Fruit fly (Drosophila melanogaster) whole organism, prepupa: Measurements from ENCODE around the gene lz.
A peak's percentile ranks its signal among the peaks of the same experiment; 100 is the strongest.

ENCODE experiments used
- Blimp-1 ChIP-seq: fragments of 200-800 bp; sonication (Bioruptor generic); optimal IDR thresholded peaks from 3 replicates; lab custom pipeline; 2017; ENCODE audit warnings: missing biosample characterization, missing genetic modification characterization, mild to moderate bottlenecking, moderate library complexity, missing genetic modification reagents
- CG10631 ChIP-seq: fragments of 200-800 bp; sonication (Bioruptor generic); optimal IDR thresholded peaks from 2 replicates; lab custom pipeline; 2016; ENCODE audit warnings: missing biosample characterization, missing genetic modification characterization
- CG10669 ChIP-seq: fragments of 200-800 bp; sonication (Bioruptor generic); optimal IDR thresholded peaks from 3 replicates; lab custom pipeline; 2018; ENCODE audit warnings: missing biosample characterization, mild to moderate bottlenecking, missing genetic modification characterization, moderate library complexity
- CG11294 ChIP-seq: fragments of 200-800 bp; sonication (Bioruptor generic); IDR thresholded peaks from 2 replicates; pipeline ENCODE4 v1.3.6; 2022; ENCODE audit warnings: missing biosample characterization, missing genetic modification characterization
- CG11762 ChIP-seq: fragments of 200-800 bp; sonication (Bioruptor generic); optimal IDR thresholded peaks from 3 replicates; lab custom pipeline; 2016; ENCODE audit warnings: missing biosample characterization, missing genetic modification characterization; ENCODE audit not compliant: insufficient read depth
- CG15336 ChIP-seq: fragments of 200-800 bp; sonication (Bioruptor generic); IDR thresholded peaks from 2 replicates; pipeline ENCODE4 v1.3.6; 2022; ENCODE audit warnings: missing biosample characterization, missing genetic modification characterization
- CG1621 ChIP-seq: fragments of 200-800 bp; sonication (Bioruptor generic); optimal IDR thresholded peaks from 3 replicates; lab custom pipeline; 2018; ENCODE audit warnings: missing biosample characterization, mild to moderate bottlenecking, missing genetic modification characterization
- CG32006 ChIP-seq: fragments of 200-800 bp; sonication (Bioruptor generic); optimal IDR thresholded peaks from 3 replicates; lab custom pipeline; 2017; ENCODE audit warnings: missing biosample characterization, mild to moderate bottlenecking, missing genetic modification characterization
- CG34406 ChIP-seq: fragments of 200-800 bp; sonication (Bioruptor generic); optimal IDR thresholded peaks from 3 replicates; lab custom pipeline; 2016; ENCODE audit warnings: missing biosample characterization, missing genetic modification characterization
- CG3919 ChIP-seq: fragments of 200-800 bp; sonication (Bioruptor generic); optimal IDR thresholded peaks from 3 replicates; lab custom pipeline; 2016; ENCODE audit warnings: missing biosample characterization, missing genetic modification characterization
- CG4318 ChIP-seq: fragments of 200-800 bp; sonication (Bioruptor generic); optimal IDR thresholded peaks from 3 replicates; lab custom pipeline; 2017; ENCODE audit warnings: missing biosample characterization, mild to moderate bottlenecking, missing genetic modification characterization
- CG6276 ChIP-seq: fragments of 200-800 bp; sonication (Bioruptor generic); optimal IDR thresholded peaks from 2 replicates; lab custom pipeline; 2017; ENCODE audit warnings: missing biosample characterization, mild to moderate bottlenecking, missing genetic modification characterization
- CG6792 ChIP-seq: fragments of 200-800 bp; sonication (Bioruptor generic); optimal IDR thresholded peaks from 3 replicates; lab custom pipeline; 2016; ENCODE audit warnings: missing biosample characterization, missing genetic modification characterization
- CG6808 ChIP-seq: fragments of 200-800 bp; sonication (Bioruptor generic); optimal IDR thresholded peaks from 3 replicates; lab custom pipeline; 2017; ENCODE audit warnings: missing biosample characterization, missing genetic modification characterization, mild to moderate bottlenecking, moderate library complexity, missing genetic modification reagents
- CG6854 ChIP-seq: fragments of 200-800 bp; sonication (Bioruptor generic); optimal IDR thresholded peaks from 2 replicates; lab custom pipeline; 2017; ENCODE audit warnings: missing biosample characterization, mild to moderate bottlenecking, missing genetic modification characterization
- CG7368 ChIP-seq: fragments of 200-800 bp; sonication (Bioruptor generic); optimal IDR thresholded peaks from 3 replicates; lab custom pipeline; 2016; ENCODE audit warnings: missing biosample characterization, missing genetic modification characterization
- CG8119 ChIP-seq: fragments of 200-800 bp; sonication (Bioruptor generic); IDR thresholded peaks from 3 replicates; pipeline ENCODE4 v1.3.6; 2022; ENCODE audit warnings: missing biosample characterization, missing genetic modification characterization
- CG8632 ChIP-seq: fragments of 200-800 bp; sonication (Bioruptor generic); optimal IDR thresholded peaks from 3 replicates; lab custom pipeline; 2016; ENCODE audit warnings: missing biosample characterization, missing genetic modification characterization
- Eip75B ChIP-seq: fragments of 200-800 bp; sonication (Bioruptor generic); optimal IDR thresholded peaks from 3 replicates; lab custom pipeline; 2016; ENCODE audit warnings: missing biosample characterization, missing genetic modification characterization
- Eip93F ChIP-seq: fragments of 200-800 bp; sonication (Bioruptor generic); optimal IDR thresholded peaks from 2 replicates; lab custom pipeline; 2016; ENCODE audit warnings: missing biosample characterization, mild to moderate bottlenecking, missing genetic modification characterization
- Ets21C ChIP-seq: fragments of 200-800 bp; sonication (Bioruptor generic); optimal IDR thresholded peaks from 3 replicates; lab custom pipeline; 2016; ENCODE audit warnings: missing biosample characterization, missing genetic modification characterization
- Ets96B ChIP-seq: fragments of 200-800 bp; optimal IDR thresholded peaks from 2 replicates; lab custom pipeline; 2019; ENCODE audit warnings: missing biosample characterization, mild to moderate bottlenecking, missing genetic modification characterization, moderate library complexity
- Gug ChIP-seq: fragments of 200-800 bp; sonication (Bioruptor generic); IDR thresholded peaks from 2 replicates; pipeline ENCODE4 v1.3.6; 2022; ENCODE audit warnings: missing biosample characterization, missing genetic modification characterization
- Hr39 ChIP-seq: fragments of 200-800 bp; sonication (Bioruptor generic); optimal IDR thresholded peaks from 2 replicates; lab custom pipeline; 2016; ENCODE audit warnings: missing biosample characterization, missing genetic modification characterization
- Hr4 ChIP-seq: fragments of 200-800 bp; sonication (Bioruptor generic); optimal IDR thresholded peaks from 3 replicates; lab custom pipeline; 2016; ENCODE audit warnings: missing biosample characterization, missing genetic modification characterization
- Lpt ChIP-seq: fragments of 200-800 bp; sonication (Bioruptor generic); optimal IDR thresholded peaks from 3 replicates; lab custom pipeline; 2016; ENCODE audit warnings: missing biosample characterization, missing genetic modification characterization
- Met ChIP-seq: fragments of 200-800 bp; sonication (Bioruptor generic); optimal IDR thresholded peaks from 3 replicates; lab custom pipeline; 2016; ENCODE audit warnings: missing biosample characterization, missing genetic modification characterization
- OdsH ChIP-seq: fragments of 200-800 bp; sonication (Bioruptor generic); optimal IDR thresholded peaks from 3 replicates; lab custom pipeline; 2016; ENCODE audit warnings: missing biosample characterization, missing genetic modification characterization
- Smox ChIP-seq: fragments of 200-800 bp; sonication (Bioruptor generic); optimal IDR thresholded peaks from 3 replicates; lab custom pipeline; 2016; ENCODE audit warnings: missing biosample characterization, missing genetic modification characterization
- Sox102F ChIP-seq: fragments of 200-800 bp; sonication (Bioruptor generic); optimal IDR thresholded peaks from 2 replicates; lab custom pipeline; 2016; ENCODE audit warnings: missing biosample characterization, mild to moderate bottlenecking, missing genetic modification characterization
- achi ChIP-seq: fragments of 200-800 bp; sonication (Bioruptor generic); optimal IDR thresholded peaks from 3 replicates; lab custom pipeline; 2016; ENCODE audit warnings: missing biosample characterization, missing genetic modification characterization
- acj6 ChIP-seq: fragments of 200-800 bp; sonication (Bioruptor generic); optimal IDR thresholded peaks from 3 replicates; lab custom pipeline; 2016; ENCODE audit warnings: missing biosample characterization, missing genetic modification characterization
- cyc ChIP-seq: fragments of 200-800 bp; sonication (Bioruptor generic); optimal IDR thresholded peaks from 3 replicates; lab custom pipeline; 2016; ENCODE audit warnings: missing biosample characterization, missing genetic modification characterization
- dac ChIP-seq: fragments of 200-800 bp; sonication (Bioruptor generic); optimal IDR thresholded peaks from 2 replicates; lab custom pipeline; 2017; ENCODE audit warnings: missing biosample characterization, mild to moderate bottlenecking, missing genetic modification characterization
- dsx ChIP-seq: fragments of 200-800 bp; optimal IDR thresholded peaks from 3 replicates; lab custom pipeline; 2019; ENCODE audit warnings: missing biosample characterization, mild to moderate bottlenecking, missing genetic modification characterization, moderate library complexity; ENCODE audit not compliant: poor library complexity, severe bottlenecking
- esn ChIP-seq: fragments of 200-800 bp; sonication (Bioruptor generic); optimal IDR thresholded peaks from 2 replicates; lab custom pipeline; 2016; ENCODE audit warnings: missing biosample characterization, mild to moderate bottlenecking, missing genetic modification characterization, moderate library complexity
- fd59A ChIP-seq: fragments of 200-800 bp; sonication (Bioruptor generic); optimal IDR thresholded peaks from 2 replicates; lab custom pipeline; 2017; ENCODE audit warnings: missing biosample characterization, mild to moderate bottlenecking, missing genetic modification characterization, missing genetic modification reagents
- lz ChIP-seq: fragments of 200-800 bp; sonication (Bioruptor generic); optimal IDR thresholded peaks from 3 replicates; lab custom pipeline; 2016; ENCODE audit warnings: missing biosample characterization, missing genetic modification characterization
- net ChIP-seq: fragments of 200-800 bp; sonication (Bioruptor generic); optimal IDR thresholded peaks from 3 replicates; lab custom pipeline; 2016; ENCODE audit warnings: missing biosample characterization, missing genetic modification characterization
- pdm3 ChIP-seq: fragments of 200-800 bp; sonication (Bioruptor generic); optimal IDR thresholded peaks from 3 replicates; lab custom pipeline; 2016; ENCODE audit warnings: missing biosample characterization, missing genetic modification characterization
- salr ChIP-seq, 2 experiments: fragments of 200-800 bp; sonication (Bioruptor generic); optimal IDR thresholded peaks; 3 replicates each; lab custom pipeline; 2016 to 2018; ENCODE audit warnings: missing biosample characterization in 2 of 2, missing genetic modification characterization in 2 of 2, mild to moderate bottlenecking in 1 of 2
- spab ChIP-seq: fragments of 200-800 bp; sonication (Bioruptor generic); optimal IDR thresholded peaks from 2 replicates; lab custom pipeline; 2017; ENCODE audit warnings: missing biosample characterization, mild to moderate bottlenecking, missing genetic modification characterization, missing genetic modification reagents
- ss ChIP-seq, 2 experiments: fragments of 200-800 bp; sonication (Bioruptor generic); optimal IDR thresholded peaks; 2 replicates in 1 of 2; 3 replicates in 1 of 2; lab custom pipeline; 2017 to 2018; ENCODE audit warnings: mild to moderate bottlenecking in 2 of 2, missing biosample characterization in 2 of 2, missing genetic modification characterization in 2 of 2, moderate library complexity in 1 of 2
- topi ChIP-seq: fragments of 200-800 bp; sonication (Bioruptor generic); optimal IDR thresholded peaks from 3 replicates; lab custom pipeline; 2016; ENCODE audit warnings: missing biosample characterization, missing genetic modification characterization
- vri ChIP-seq: fragments of 200-800 bp; sonication (Bioruptor generic); optimal IDR thresholded peaks from 3 replicates; lab custom pipeline; 2016; ENCODE audit warnings: missing biosample characterization, mild to moderate bottlenecking, missing genetic modification characterization

lz gene

dm6 chrX:9350309-9350708 is 65.9 kb downstream of the lz start (continued):
- TF ChIP-seq CG3919 (GFP tag; lab: Kevin White, UChicago) = no peak
- TF ChIP-seq Blimp-1 (GFP tag; lab: Kevin White, UChicago) = no peak
- TF ChIP-seq Gug = no peak
- no peak for TF ChIP-seq CG8632
- no peak for TF ChIP-seq CG7368
- TF ChIP-seq esn (GFP tag; lab: Kevin White, UChicago) = no peak
- peak; percentile 40 for TF ChIP-seq Hr4 (GFP tag; lab: Kevin White, UChicago)
- no peak for TF ChIP-seq CG34406 (GFP tag; lab: Kevin White, UChicago)
- TF ChIP-seq net (GFP tag; lab: Kevin White, UChicago) = no peak
- TF ChIP-seq salr (GFP tag; optimal IDR thresholded peaks at IDR 0.05; lab: Kevin White, UChicago) = no peak
- TF ChIP-seq CG6276 (GFP tag; lab: Kevin White, UChicago) = peak; percentile 33
- no peak for TF ChIP-seq fd59A
- no peak for TF ChIP-seq OdsH
- TF ChIP-seq Met (GFP tag; lab: Kevin White, UChicago) = no peak
- TF ChIP-seq topi (GFP tag; lab: Kevin White, UChicago) = no peak
- TF ChIP-seq CG4318 = peak; percentile 31
- no peak for TF ChIP-seq CG10669 (GFP tag; lab: Kevin White, UChicago)
- TF ChIP-seq lz (GFP tag; lab: Kevin White, UChicago) = no peak
- no peak for TF ChIP-seq CG6854 (GFP tag; lab: Kevin White, UChicago)
- peak; percentile 50; the same call in 2 of the 3 replicates for TF ChIP-seq CG8119 (GFP tag; lab: Robert Waterston, UW)
- TF ChIP-seq, all 60 proteins: peak for 8

dm6 chrX:9352112-9353096 is 68.0 kb downstream of the lz start:
- TF ChIP-seq salr (GFP tag; optimal IDR thresholded peaks at IDR 0.05; lab: Kevin White, UChicago) (no peak), dac (no peak), esn (GFP tag; lab: Kevin White, UChicago) (peak; percentile 75), Smox (peak; percentile 65), CG15336 (GFP tag; lab: Robert Waterston, UW) (peak; percentile 73), CG3919 (GFP tag; lab: Kevin White, UChicago) (peak; percentile 54), Eip93F (GFP tag; lab: Kevin White, UChicago) (peak; percentile 41), CG11762 (GFP tag; lab: Kevin White, UChicago) (peak; percentile 34), CG34406 (GFP tag; lab: Kevin White, UChicago) (peak; percentile 65), Ets21C (GFP tag; lab: Kevin White, UChicago) (peak; percentile 40), Gug (peak; percentile 61; the same call in 1 of the 2 replicates), dsx (peak; percentile 4), Eip75B (GFP tag; lab: Kevin White, UChicago) (peak; percentile 3), acj6 (peak; percentile 49), fd59A (no peak), net (GFP tag; lab: Kevin White, UChicago) (peak; percentile 60), CG1621 (tag; lab: Kevin White, UChicago) (peak; percentile 5), CG10631 (GFP tag; lab: Kevin White, UChicago) (peak; percentile 42), CG6808 (no peak), CG11294 (no peak; the same call in 1 of the 2 replicates), Hr4 (GFP tag; lab: Kevin White, UChicago) (peak; percentile 83), CG6854 (GFP tag; lab: Kevin White, UChicago) (peak; percentile 42), Hr39 (GFP tag; lab: Kevin White, UChicago) (peak; percentile 66), vri (GFP tag; lab: Kevin White, UChicago) (peak; percentile 42), cyc (GFP tag; lab: Kevin White, UChicago) (peak; percentile 71), Blimp-1 (GFP tag; lab: Kevin White, UChicago) (peak; percentile 45), Ets96B (tag; lab: Kevin White, UChicago) (peak; percentile 38), Sox102F (GFP tag; lab: Kevin White, UChicago) (peak; percentile 66), spab (GFP tag; lab: Kevin White, UChicago) (no peak), topi (GFP tag; lab: Kevin White, UChicago) (peak; percentile 76), ss (GFP tag; optimal IDR thresholded peaks at IDR 0.05; lab: Kevin White, UChicago) (peak in 1 of 2 experiments; percentile 4), Lpt (GFP tag; lab: Kevin White, UChicago) (no peak), CG32006 (peak; percentile 72), CG6792 (GFP tag; lab: Kevin White, UChicago) (peak; percentile 61), achi (GFP tag; lab: Kevin White, UChicago) (peak; percentile 60), pdm3 (GFP tag; lab: Kevin White, UChicago) (peak; percentile 44), lz (GFP tag; lab: Kevin White, UChicago) (peak; percentile 64), OdsH (peak; percentile 59)
